Worm (Caenorhabditis elegans) whole organism, late embryonic: ENCODE results near the gene nbs-1.

ENCODE experiments used
- C08G9.2 ChIP-seq: sonication (generic microtip); optimal IDR thresholded peaks from 2 replicates; lab custom pipeline; 2016; ENCODE audit warnings: mild to moderate bottlenecking, missing genetic modification characterization, moderate library complexity, missing compliant biosample characterization
- C38D4.7 ChIP-seq: fragments of 200-800 bp; sonication (Bioruptor generic); optimal IDR thresholded peaks from 2 replicates; lab custom pipeline; 2018; ENCODE audit warnings: mild to moderate bottlenecking, missing genetic modification characterization, moderate library complexity, missing compliant biosample characterization
- F13H6.1 ChIP-seq: sonication (generic microtip); optimal IDR thresholded peaks from 2 replicates; lab custom pipeline; 2016; ENCODE audit warnings: missing genetic modification characterization, missing compliant biosample characterization
- ahr-1 ChIP-seq: sonication (generic microtip); optimal IDR thresholded peaks from 2 replicates; lab custom pipeline; 2016; ENCODE audit warnings: missing genetic modification characterization, missing compliant biosample characterization
- ama-1 ChIP-seq: fragments of 150-350 bp; optimal IDR thresholded peaks from 2 replicates; lab custom pipeline; 2014
- ceh-2 ChIP-seq: sonication (generic microtip); optimal IDR thresholded peaks from 2 replicates; lab custom pipeline; 2016; ENCODE audit warnings: missing genotype, missing genetic modification characterization, missing compliant biosample characterization
- ceh-31 ChIP-seq: sonication (generic microtip); optimal IDR thresholded peaks from 2 replicates; lab custom pipeline; 2016; ENCODE audit warnings: missing genetic modification characterization, missing compliant biosample characterization
- ceh-45 ChIP-seq: fragments of 200-800 bp; sonication (Bioruptor generic); IDR thresholded peaks from 2 replicates; pipeline ENCODE4 v1.3.6; 2022; ENCODE audit warnings: missing genetic modification reagents, missing genetic modification characterization, missing compliant biosample characterization
- ceh-48 ChIP-seq: sonication (generic microtip); optimal IDR thresholded peaks from 2 replicates; lab custom pipeline; 2016; ENCODE audit warnings: missing genetic modification characterization, inconsistent platforms, missing compliant biosample characterization
- ceh-6 ChIP-seq: fragments of 200-800 bp; sonication (Bioruptor generic); optimal IDR thresholded peaks from 2 replicates; lab custom pipeline; 2018; ENCODE audit warnings: mild to moderate bottlenecking, missing genetic modification characterization, missing compliant biosample characterization
- elt-2 ChIP-seq: sonication (generic microtip); optimal IDR thresholded peaks from 2 replicates; lab custom pipeline; 2016; ENCODE audit warnings: missing genetic modification reagents, missing genetic modification characterization, missing compliant biosample characterization
- ets-4 ChIP-seq: sonication (generic microtip); optimal IDR thresholded peaks from 2 replicates; lab custom pipeline; 2016; ENCODE audit warnings: missing genetic modification characterization, missing compliant biosample characterization
- fkh-6 ChIP-seq: sonication (generic microtip); optimal IDR thresholded peaks from 2 replicates; lab custom pipeline; 2016; ENCODE audit warnings: missing genetic modification characterization, missing compliant biosample characterization
- hlh-13 ChIP-seq: fragments of 200-800 bp; sonication (Bioruptor generic); optimal IDR thresholded peaks from 2 replicates; lab custom pipeline; 2018; ENCODE audit warnings: mild to moderate bottlenecking, missing genetic modification characterization, missing compliant biosample characterization
- hlh-8 ChIP-seq: sonication (generic microtip); optimal IDR thresholded peaks from 2 replicates; lab custom pipeline; 2016; ENCODE audit warnings: missing genotype, missing genetic modification characterization, missing compliant biosample characterization
- madf-2 ChIP-seq: sonication (generic microtip); optimal IDR thresholded peaks from 2 replicates; lab custom pipeline; 2017; ENCODE audit warnings: missing genetic modification characterization, missing compliant biosample characterization
- nfya-1 ChIP-seq: sonication (generic microtip); optimal IDR thresholded peaks from 2 replicates; lab custom pipeline; 2017; ENCODE audit warnings: missing genetic modification characterization, mild to moderate bottlenecking, missing compliant biosample characterization, antibody characterized with exemption, moderate library complexity
- npax-4 ChIP-seq: sonication (generic microtip); optimal IDR thresholded peaks from 2 replicates; lab custom pipeline; 2016; ENCODE audit warnings: missing genetic modification characterization, missing compliant biosample characterization
- odd-2 ChIP-seq: sonication (generic microtip); optimal IDR thresholded peaks from 2 replicates; lab custom pipeline; 2017; ENCODE audit warnings: antibody characterized with exemption, mild to moderate bottlenecking, missing genetic modification characterization, missing compliant biosample characterization
- pqm-1 ChIP-seq: sonication (generic microtip); optimal IDR thresholded peaks from 2 replicates; lab custom pipeline; 2016; ENCODE audit warnings: missing genetic modification characterization, missing compliant biosample characterization
- pros-1 ChIP-seq: fragments of 150-350 bp; optimal IDR thresholded peaks from 2 replicates; lab custom pipeline; 2014; ENCODE audit warnings: missing biosample characterization, missing genetic modification reagents, missing genetic modification characterization
- syd-9 ChIP-seq: sonication (generic microtip); optimal IDR thresholded peaks from 2 replicates; lab custom pipeline; 2016; ENCODE audit warnings: mild to moderate bottlenecking, missing genetic modification characterization, moderate library complexity, missing compliant biosample characterization
- tbx-7 ChIP-seq: sonication (generic microtip); optimal IDR thresholded peaks from 2 replicates; lab custom pipeline; 2016; ENCODE audit warnings: missing genotype, missing genetic modification characterization, missing compliant biosample characterization
- ttx-3 ChIP-seq: sonication (generic microtip); optimal IDR thresholded peaks from 2 replicates; lab custom pipeline; 2016; ENCODE audit warnings: missing genetic modification reagents, missing genetic modification characterization, missing compliant biosample characterization
- unc-42 ChIP-seq: sonication (generic microtip); optimal IDR thresholded peaks from 2 replicates; lab custom pipeline; 2016; ENCODE audit warnings: missing genotype, missing genetic modification characterization, missing compliant biosample characterization
- unc-86 ChIP-seq: sonication (generic microtip); optimal IDR thresholded peaks from 2 replicates; lab custom pipeline; 2016; ENCODE audit warnings: missing genetic modification characterization, missing compliant biosample characterization
- zip-5 ChIP-seq: sonication (generic microtip); optimal IDR thresholded peaks from 2 replicates; lab custom pipeline; 2016; ENCODE audit warnings: missing genetic modification characterization, missing compliant biosample characterization
- ztf-16 ChIP-seq: sonication (generic microtip); optimal IDR thresholded peaks from 2 replicates; lab custom pipeline; 2017; ENCODE audit warnings: missing genetic modification characterization, missing compliant biosample characterization

The nbs-1 gene

ce11 chrII:11055223-11055622, 41.1 kb downstream of the nbs-1 start, which contains the start of gene F45E10.2 (continued):
- TF ChIP-seq syd-9 (no peak), zip-5 (tag; lab: Kevin White, UChicago) (no peak), hlh-8 (tag; lab: Kevin White, UChicago) (no peak), elt-2 (tag; lab: Kevin White, UChicago) (no peak)

- TF ChIP-seq ztf-16 (tag; lab: Kevin White, UChicago) (no peak), ceh-2 (tag; lab: Kevin White, UChicago) (no peak), odd-2 (tag; lab: Kevin White, UChicago) (no peak), hlh-8 (tag; lab: Kevin White, UChicago) (no peak), nfya-1 (no peak), ceh-31 (no peak), pros-1 (tag; lab: Kevin White, UChicago) (no peak), ttx-3 (tag; lab: Kevin White, UChicago) (no peak), pqm-1 (no peak), ahr-1 (tag; lab: Kevin White, UChicago) (no peak)
- TF ChIP-seq, all 69 proteins: peak for 0
Observed at ce11 chrII:11052526-11052925, 43.8 kb downstream of the nbs-1 start.

- no peak for TF ChIP-seq C08G9.2 (tag; lab: Kevin White, UChicago)
- TF ChIP-seq C38D4.7 (GFP tag; lab: Kevin White, UChicago), result no peak
- TF ChIP-seq npax-4 (tag; lab: Kevin White, UChicago), result no peak
- no peak for TF ChIP-seq ceh-45
- no peak for TF ChIP-seq unc-86 (tag; lab: Kevin White, UChicago)
- TF ChIP-seq ahr-1 (tag; lab: Kevin White, UChicago), result no peak
- TF ChIP-seq ama-1, result no peak
- TF ChIP-seq ets-4 (tag; lab: Kevin White, UChicago), result no peak
- TF ChIP-seq madf-2 (tag; lab: Kevin White, UChicago), result no peak
- TF ChIP-seq ttx-3 (tag; lab: Kevin White, UChicago), result no peak
- TF ChIP-seq hlh-13, result no peak
Observed at ce11 chrII:11050678-11051077, 45.6 kb downstream of the nbs-1 start.

- TF ChIP-seq unc-42 (tag; lab: Kevin White, UChicago) (peak; percentile 73), nfya-1 (peak; percentile 0), ztf-16 (tag; lab: Kevin White, UChicago) (no peak), ceh-48 (peak; percentile 25), fkh-6 (no peak)
Observed at ce11 chrII:11049876-11050275, 46.4 kb downstream of the nbs-1 start, which contains the start of the genes sdhd-1 and ilkp-1. TSS of gene sdhd-1 (minus strand) at chrII:11049913. TSS of gene ilkp-1 (plus strand) at chrII:11050255.

- TF ChIP-seq tbx-7 (no peak), F13H6.1 (no peak), ceh-2 (tag; lab: Kevin White, UChicago) (no peak)
- TF ChIP-seq, all 69 proteins: peak for 0
Observed at ce11 chrII:11048930-11049329, 47.3 kb downstream of the nbs-1 start, which contains the start of gene F33A8.4. TSS of gene F33A8.4 (minus strand) at chrII:11049030.

- no peak for TF ChIP-seq ceh-6 (GFP tag; lab: Kevin White, UChicago)
Observed at ce11 chrII:11045872-11046271, 50.4 kb downstream of the nbs-1 start, which contains the start of gene col-83. TSS of gene col-83 (minus strand) at chrII:11045972.
